Worm (Caenorhabditis elegans) whole organism, L4/young adult: ENCODE measurements around the gene Y11D7A.10.
"Not testable (repeated sequence)": the region's sequence is repeated elsewhere in the genome, so short reads cannot be mapped to it uniquely, and the experiment has no call there.

Source experiments
- W03F9.2 ChIP-seq: fragments of 150-350 bp; optimal IDR thresholded peaks from 2 replicates; lab custom pipeline; 2014; ENCODE audit warnings: missing biosample characterization, missing genetic modification characterization
- dao-5 ChIP-seq: sonication (generic microtip); optimal IDR thresholded peaks from 2 replicates; lab custom pipeline; 2016; ENCODE audit warnings: missing genotype, missing genetic modification characterization, moderate library complexity, missing compliant biosample characterization
- him-1 ChIP-seq: sonication (generic microtip); optimal IDR thresholded peaks from 2 replicates; lab custom pipeline; 2016; ENCODE audit warnings: missing genotype, missing genetic modification reagents, missing genetic modification characterization, missing compliant biosample characterization

The Y11D7A.10 gene

DNA sequence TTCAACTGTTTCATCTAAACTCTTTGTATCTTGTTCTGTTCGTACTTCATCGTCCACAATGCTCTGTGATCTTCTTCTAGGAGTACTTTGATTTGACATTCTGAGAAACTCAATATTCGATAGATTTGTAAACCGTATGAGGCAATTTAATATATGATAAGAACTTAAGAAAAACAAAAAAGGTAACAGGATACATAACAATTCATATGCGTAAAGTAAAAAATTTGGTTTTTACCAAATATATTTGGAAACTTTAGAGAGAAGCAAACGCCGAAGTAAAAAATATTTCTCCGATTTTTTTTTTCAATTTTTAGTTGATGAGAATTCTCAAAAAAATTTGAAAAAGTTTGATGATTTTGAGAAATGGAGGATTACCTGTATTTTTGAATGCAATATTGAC lies 6.9 kb upstream of the Y11D7A.10 start, which contains the start of gene Y11D7A.19:
TSS of gene Y11D7A.19 (minus strand) at position 101 of the 400 bp plus-strand sequence.
- no peak for TF ChIP-seq dao-5 (tag; lab: Kevin White, UChicago)
- TF ChIP-seq W03F9.2, result no peak
- no peak for TF ChIP-seq him-1

DNA sequence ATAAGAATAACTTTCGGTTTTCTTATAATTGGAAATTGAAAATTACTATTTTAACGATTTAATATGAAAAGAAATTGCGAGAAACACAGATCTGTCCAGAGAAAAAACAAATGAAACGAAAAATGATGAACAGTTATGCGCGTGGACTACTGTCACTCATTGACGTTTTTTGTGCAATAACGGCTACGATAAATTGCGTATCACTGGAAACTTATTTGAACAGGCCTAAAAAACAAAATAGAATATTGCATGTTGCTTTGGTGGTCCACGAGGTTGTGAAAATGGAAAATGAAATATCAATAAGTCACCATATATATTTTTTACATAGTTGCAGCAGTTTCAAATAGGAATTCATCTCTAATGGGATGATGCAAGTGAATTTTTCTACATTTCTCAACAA lies 4.9 kb upstream of the Y11D7A.10 start:
- TF ChIP-seq dao-5 (tag; lab: Kevin White, UChicago) (no peak), W03F9.2 (no peak), him-1 (no peak)

ce11 chrIV:9263812-9264320 lies 4.3 kb upstream of the Y11D7A.10 start, which contains the start of gene flh-1:
TSS of gene flh-1 (minus strand) at chrIV:9264270.
- no peak for TF ChIP-seq him-1
- TF ChIP-seq dao-5 (tag; lab: Kevin White, UChicago), result no peak
- TF ChIP-seq W03F9.2, result no peak

DNA sequence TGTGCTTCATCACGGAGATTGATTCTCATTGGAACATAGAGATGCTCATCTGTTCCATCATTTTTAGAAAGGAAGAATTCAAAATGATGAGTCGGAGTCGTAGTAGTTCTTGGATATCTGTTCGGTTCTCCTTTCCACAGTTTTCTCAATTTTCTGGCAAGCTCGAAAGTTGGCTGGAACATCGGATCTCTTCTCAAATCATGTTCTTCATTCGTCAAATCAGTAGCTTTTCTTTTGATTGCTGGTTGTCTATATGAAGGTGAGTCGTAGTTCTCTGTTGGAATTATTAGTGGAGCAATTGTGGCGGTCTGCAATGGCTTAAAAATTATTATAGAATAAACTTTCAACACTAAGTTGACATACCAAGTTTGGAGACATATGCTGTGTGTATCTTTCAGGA lies 2.7 kb upstream of the Y11D7A.10 start:
- TF ChIP-seq W03F9.2 (no peak), him-1 (no peak), dao-5 (tag; lab: Kevin White, UChicago) (no peak)

DNA sequence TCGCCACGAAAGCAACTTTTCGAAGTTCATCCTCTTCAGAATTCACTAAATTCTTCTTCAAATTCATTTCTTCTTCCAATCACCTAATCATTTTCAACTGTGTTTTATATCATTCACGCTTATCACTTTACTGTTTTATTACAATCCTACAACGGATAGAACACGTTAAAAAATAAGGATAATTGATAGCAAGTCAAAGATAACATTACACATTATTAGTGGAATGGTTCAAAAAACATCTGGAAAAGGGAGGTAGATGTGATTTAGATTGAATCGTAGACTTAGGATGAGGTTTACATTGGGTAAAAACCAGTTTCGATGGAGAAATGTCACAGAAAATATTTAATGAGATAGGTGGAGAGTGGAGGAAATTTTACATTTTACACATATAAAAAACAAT lies 2.1 kb upstream of the Y11D7A.10 start, which contains the start of gene col-120:
TSS of gene col-120 (minus strand) at position 101 of the 400 bp plus-strand sequence.
- TF ChIP-seq dao-5 (tag; lab: Kevin White, UChicago), result no peak
- TF ChIP-seq him-1, result no peak
- no peak for TF ChIP-seq W03F9.2

DNA sequence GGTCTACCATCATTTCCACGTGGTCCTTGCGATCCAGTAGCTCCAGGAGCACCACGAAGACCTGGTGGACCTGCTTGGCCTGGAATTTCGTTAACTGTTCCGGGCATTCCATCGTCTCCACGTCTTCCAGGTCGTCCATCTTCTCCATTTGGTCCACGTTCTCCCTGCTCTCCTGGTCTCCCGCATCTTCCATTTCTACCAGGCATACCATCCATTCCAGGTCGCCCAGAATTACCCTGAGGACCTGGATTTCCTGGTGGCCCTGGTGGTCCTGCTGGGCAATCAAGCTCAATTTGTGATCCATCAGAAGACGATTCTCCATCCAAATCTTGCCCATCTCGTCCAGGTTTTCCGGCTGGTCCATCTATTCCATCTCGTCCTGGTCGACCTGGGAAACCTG lies 1.3 kb upstream of the Y11D7A.10 start:
- TF ChIP-seq him-1 (no peak), dao-5 (tag; lab: Kevin White, UChicago) (no peak), W03F9.2 (no peak)

DNA sequence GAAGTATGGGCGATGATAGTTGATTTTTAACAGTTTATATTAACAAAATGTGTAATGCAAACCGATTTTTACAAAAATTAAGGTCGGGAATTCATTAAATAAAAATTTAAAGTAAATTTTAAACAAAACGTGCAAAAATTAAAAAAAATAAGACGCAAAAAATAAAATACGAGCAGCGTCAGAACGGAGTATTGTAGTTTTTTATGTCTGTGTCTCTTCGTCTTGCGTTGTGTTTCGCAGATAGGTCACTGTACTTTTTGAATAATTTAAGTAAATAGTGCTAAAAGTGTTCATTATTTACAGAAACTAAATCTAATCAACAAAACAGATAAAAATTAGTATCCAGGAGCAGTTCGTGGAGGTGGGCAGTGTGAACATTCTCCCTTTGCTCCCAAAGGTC lies 766 bp upstream of the Y11D7A.10 start:
- TF ChIP-seq him-1 (no peak), W03F9.2 (peak; percentile 17), dao-5 (tag; lab: Kevin White, UChicago) (no peak)

ce11 chrIV:9258547-9258946 lies 1.0 kb downstream of the Y11D7A.10 start:
- TF ChIP-seq dao-5 (tag; lab: Kevin White, UChicago), result no peak
- TF ChIP-seq him-1, result no peak
- no peak for TF ChIP-seq W03F9.2

DNA sequence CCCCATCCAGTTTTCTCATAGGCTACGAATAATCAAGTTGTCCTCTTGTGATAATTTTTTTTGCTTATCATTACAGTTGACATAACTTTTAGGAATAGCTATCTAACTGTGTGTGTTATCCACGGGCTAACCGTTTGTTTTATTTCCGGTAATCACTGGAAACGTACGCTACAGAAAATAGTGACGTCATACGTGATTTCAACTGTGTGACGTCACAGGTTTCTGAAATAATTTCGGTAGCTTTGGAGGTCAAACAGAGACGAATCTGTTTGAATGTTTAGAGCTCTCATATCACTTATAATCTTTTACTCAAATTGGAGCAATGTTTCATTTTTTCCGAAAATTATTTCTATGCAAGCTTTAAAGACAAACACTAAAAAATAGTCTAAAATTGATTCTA lies 2.7 kb downstream of the Y11D7A.10 start:
- TF ChIP-seq W03F9.2 (no peak), him-1 (no peak), dao-5 (tag; lab: Kevin White, UChicago) (no peak)

DNA sequence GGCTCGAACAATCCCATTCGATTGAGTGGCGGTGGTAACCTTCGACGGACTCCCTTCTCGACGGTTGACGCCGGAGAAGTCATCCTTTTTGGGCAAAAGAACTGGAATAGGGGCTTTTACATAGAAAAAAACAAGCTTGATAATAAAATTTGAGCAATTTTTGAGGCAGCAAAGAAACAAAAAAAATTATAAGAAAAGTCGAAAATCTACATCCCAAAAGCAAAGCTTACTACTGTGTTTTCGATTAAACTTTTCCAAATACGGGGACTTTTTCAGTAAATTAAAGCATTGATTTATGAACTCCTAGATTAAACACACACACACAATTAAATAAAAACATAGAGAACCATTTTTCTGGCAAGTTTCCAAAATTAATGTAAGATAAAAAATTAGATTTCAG lies 3.6 kb downstream of the Y11D7A.10 start, which contains the start of gene Y11D7A.9:
TSS of gene Y11D7A.9 (minus strand) at position 101 of the 400 bp plus-strand sequence.
- TF ChIP-seq W03F9.2, result no peak
- no peak for TF ChIP-seq dao-5 (tag; lab: Kevin White, UChicago)
- no peak for TF ChIP-seq him-1

DNA sequence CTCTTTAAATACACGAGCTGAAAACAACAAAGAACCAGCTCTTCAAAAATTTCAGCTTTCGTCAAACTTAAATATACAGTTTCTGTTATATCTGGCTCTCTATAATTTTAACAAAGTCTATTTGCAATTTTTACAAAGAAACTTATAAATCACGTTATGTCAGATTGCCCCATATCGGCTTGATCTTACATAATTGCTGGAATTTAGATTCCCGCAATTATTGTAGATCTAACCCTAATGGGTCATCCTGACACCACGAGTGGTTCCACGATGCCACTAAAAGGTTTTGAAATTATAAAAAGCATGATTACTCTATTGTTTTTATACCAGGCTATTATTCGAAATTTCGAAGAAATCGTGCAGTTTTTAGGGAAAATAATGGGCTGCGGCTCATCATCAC lies 8.5 kb downstream of the Y11D7A.10 start, which contains the start of gene Y11D7A.8:
TSS of gene Y11D7A.8 (plus strand) at position 301 of the 400 bp plus-strand sequence.
- TF ChIP-seq W03F9.2, result no peak

DNA sequence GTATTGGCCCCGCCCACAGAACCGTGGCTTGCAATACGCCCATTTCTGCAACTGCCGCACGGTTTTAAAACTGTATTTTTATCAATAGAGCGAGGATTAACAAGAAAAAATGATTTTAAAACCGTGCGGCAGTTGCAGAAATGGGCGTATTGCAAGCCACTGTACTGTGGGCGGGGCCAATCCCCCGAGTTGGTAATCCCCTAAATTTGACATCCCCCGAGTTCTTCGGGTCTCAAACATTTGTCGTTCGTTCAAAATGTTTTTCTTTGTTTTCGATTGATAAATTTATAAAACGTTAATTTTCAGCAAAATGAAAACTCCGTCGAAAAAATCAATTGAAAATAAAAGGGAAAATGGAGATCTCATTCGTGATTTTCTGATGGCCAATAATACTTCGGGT lies 10.3 kb downstream of the Y11D7A.10 start, which contains the start of gene Y11D7A.7:
TSS of gene Y11D7A.7 (plus strand) at position 301 of the 400 bp plus-strand sequence.
- TF ChIP-seq dao-5 (tag; lab: Kevin White, UChicago); him-1; W03F9.2: not testable (repeated sequence)

ce11 chrIV:9245423-9245822 lies 14.1 kb downstream of the Y11D7A.10 start, which contains the start of gene Y11D7A.5:
TSS of gene Y11D7A.5 (minus strand) at chrIV:9245523.
- TF ChIP-seq dao-5 (tag; lab: Kevin White, UChicago), result no peak
- TF ChIP-seq W03F9.2, result no peak
- no peak for TF ChIP-seq him-1

- TF ChIP-seq dao-5 (tag; lab: Kevin White, UChicago) (no peak), him-1 (no peak), W03F9.2 (no peak)
Measured at ce11 chrIV:9243670-9244069, 15.9 kb downstream of the Y11D7A.10 start, which contains the start of gene rab-28. TSS of gene rab-28 (minus strand) at chrIV:9244012.

DNA sequence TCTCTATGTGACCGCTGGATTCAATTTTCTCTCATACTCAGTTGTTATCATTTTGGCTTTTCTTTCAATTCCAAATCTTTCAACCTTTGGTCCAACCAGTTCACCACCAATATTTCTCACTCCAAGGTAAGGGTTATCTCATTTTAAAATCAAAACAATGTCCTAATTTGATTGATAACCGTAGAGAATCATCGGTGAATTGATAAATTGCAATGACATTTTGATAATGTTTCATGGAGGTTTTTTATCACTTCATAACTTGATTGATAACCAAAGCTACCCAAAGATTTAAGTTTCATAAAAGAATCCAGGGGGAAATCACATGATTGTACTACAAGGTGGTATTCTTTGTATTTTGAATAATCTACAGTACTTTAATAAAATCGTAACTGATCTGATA lies 20.4 kb downstream of the Y11D7A.10 start:
- TF ChIP-seq W03F9.2 (no peak), him-1 (no peak), dao-5 (tag; lab: Kevin White, UChicago) (no peak)
